Fruit fly (Drosophila melanogaster): Measurements from ENCODE around the gene CG10405.

The CG10405 gene

DNA sequence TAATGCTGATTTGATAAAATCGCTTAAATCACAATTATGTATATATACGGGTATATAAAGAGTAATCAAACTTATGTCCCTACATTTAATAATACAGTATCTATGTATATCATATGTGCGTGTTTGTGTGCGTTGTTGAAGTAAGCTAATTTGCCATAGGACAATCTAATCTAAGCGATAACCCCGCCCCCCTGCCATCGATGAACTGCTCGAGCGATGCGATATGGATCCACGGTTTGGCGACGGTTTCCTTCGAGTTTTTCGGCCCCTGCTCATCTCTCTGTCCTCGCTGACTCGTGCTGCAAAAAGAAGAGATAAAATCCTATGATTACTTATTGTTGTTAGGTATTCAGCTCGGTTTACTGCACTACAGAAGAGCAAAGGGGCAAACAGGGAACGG, 7.5 kb upstream of the CG10405 start (continued):
- TF ChIP-seq nerfin-2 (GFP tag; IDR thresholded peaks at IDR 0.05; ENCODE audit: partially characterized antibody) (no peak), cwo (GFP tag; optimal IDR thresholded peaks at IDR 0.05) (peak; percentile 34), gsb (GFP tag; IDR thresholded peaks at IDR 0.05) (no peak), CG7357 (GFP tag; IDR thresholded peaks at IDR 0.05) (no peak), CG8290 (GFP tag; optimal IDR thresholded peaks at IDR 0.05) (no peak), CG8290 (tag; optimal IDR thresholded peaks at IDR 0.05) (peak in 1 of 2 experiments; percentile 17), CG3281 (GFP tag; optimal IDR thresholded peaks at IDR 0.05) (no peak), exex (tag; optimal IDR thresholded peaks at IDR 0.05) (peak; percentile 83), zen2 (GFP tag; IDR thresholded peaks at IDR 0.05; ENCODE audit: partially characterized antibody) (no peak), Hand (GFP tag; optimal IDR thresholded peaks at IDR 0.05) (no peak), inv (GFP tag; IDR thresholded peaks at IDR 0.05; ENCODE audit: partially characterized antibody) (no peak), cg (GFP tag; optimal IDR thresholded peaks at IDR 0.05) (no peak), Adf1 (GFP tag; IDR thresholded peaks at IDR 0.05) (no peak), Atf3 (GFP tag; optimal IDR thresholded peaks at IDR 0.05) (no peak), CG4617 (GFP tag; optimal IDR thresholded peaks at IDR 0.05; ENCODE audit: borderline replicate concordance) (no peak), lab (GFP tag; optimal IDR thresholded peaks at IDR 0.05) (peak; percentile 14), Ets65A (GFP tag) (no peak), CG13624 (GFP tag; optimal IDR thresholded peaks at IDR 0.05) (no peak), CG9797 (GFP tag; optimal IDR thresholded peaks at IDR 0.05) (no peak), fd96Cb (tag; optimal IDR thresholded peaks at IDR 0.05) (no peak), CG4820 (GFP tag; optimal IDR thresholded peaks at IDR 0.05) (no peak), CG4424 (GFP tag; optimal IDR thresholded peaks at IDR 0.05) (no peak), ac (GFP tag; optimal IDR thresholded peaks at IDR 0.05) (no peak), Elba2 (GFP tag; optimal IDR thresholded peaks at IDR 0.05) (no peak), sug (tag; optimal IDR thresholded peaks at IDR 0.05) (peak; percentile 98), yki (optimal IDR thresholded peaks at IDR 0.05) (no peak), bowl (GFP tag; IDR thresholded peaks at IDR 0.05) (no peak), aop (GFP tag; IDR thresholded peaks at IDR 0.05) (no peak), wdn (GFP tag; IDR thresholded peaks at IDR 0.05) (no peak), CG32767 (GFP tag; IDR thresholded peaks at IDR 0.05) (no peak), mirr (GFP tag; optimal IDR thresholded peaks at IDR 0.05) (peak; percentile 74), CG1233 (GFP tag; optimal IDR thresholded peaks at IDR 0.05) (no peak), CG34376 (GFP tag; optimal IDR thresholded peaks at IDR 0.05) (peak; percentile 44), btn (GFP tag; optimal IDR thresholded peaks at IDR 0.05) (no peak), GATAe (GFP tag; conservative IDR thresholded peaks at IDR 0.05) (peak; percentile 86), gce (GFP tag; IDR thresholded peaks at IDR 0.05) (no peak), CG11247 (GFP tag; IDR thresholded peaks at IDR 0.05) (no peak), CG10979 (tag; optimal IDR thresholded peaks at IDR 0.05) (no peak), CG2199 (GFP tag; IDR thresholded peaks at IDR 0.05) (0 out of 3 replicates have a peak, but pooled peaks have one; percentile 26), CG12236 (GFP tag; optimal IDR thresholded peaks at IDR 0.05) (no peak), CrebB (tag; optimal IDR thresholded peaks at IDR 0.05) (no peak), CG34224 (GFP tag; IDR thresholded peaks at IDR 0.05; ENCODE audit: partially characterized antibody) (no peak), Eip74EF (GFP tag; optimal IDR thresholded peaks at IDR 0.05) (no peak), CG2120 (GFP tag; optimal IDR thresholded peaks at IDR 0.05) (no peak), phol (tag; optimal IDR thresholded peaks at IDR 0.05) (no peak), Kr (GFP tag; optimal IDR thresholded peaks at IDR 0.05) (no peak), Hmr (GFP tag; optimal IDR thresholded peaks at IDR 0.05) (no peak), Awh (GFP tag; IDR thresholded peaks at IDR 0.05) (no peak), CG3847 (GFP tag; IDR thresholded peaks at IDR 0.05) (no peak), ssp (GFP tag; IDR thresholded peaks at IDR 0.05) (no peak), ham (GFP tag; IDR thresholded peaks at IDR 0.05) (no peak), CG13123 (GFP tag; optimal IDR thresholded peaks at IDR 0.05) (no peak)
